Fruit fly (Drosophila melanogaster): ENCODE data around the gene Sid.

Sid gene

DNA sequence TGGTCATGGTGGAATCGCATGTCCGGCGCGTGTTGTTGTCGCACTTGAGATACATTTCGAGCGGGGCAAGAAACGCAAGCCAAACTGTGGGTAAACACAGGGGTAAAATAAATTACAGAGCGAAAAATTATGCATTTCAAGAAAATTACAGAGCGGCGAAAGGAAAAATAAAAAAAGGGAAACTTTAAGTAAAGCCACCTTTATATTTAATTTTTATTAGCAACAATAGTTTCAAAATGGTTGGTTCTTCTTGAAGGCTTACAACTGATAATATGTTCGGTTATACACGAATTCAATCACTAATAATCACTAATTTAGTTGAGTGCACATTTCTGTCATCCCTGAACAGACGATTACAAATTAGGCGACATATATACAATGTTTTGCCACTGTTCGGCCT, 46.9 kb upstream of the Sid start (continued):
- peak; percentile 39 for TF ChIP-seq CG13424 (tag; optimal IDR thresholded peaks at IDR 0.05)
- TF ChIP-seq Hsf (GFP tag; optimal IDR thresholded peaks at IDR 0.05), result peak; percentile 20
- peak; percentile 68 for TF ChIP-seq Med (GFP tag)
- TF ChIP-seq CG10209 (GFP tag; optimal IDR thresholded peaks at IDR 0.05), result peak; percentile 12
- TF ChIP-seq CG17385 (GFP tag; optimal IDR thresholded peaks at IDR 0.05), result peak; percentile 2
- TF ChIP-seq Ptx1 (GFP tag; IDR thresholded peaks at IDR 0.05), result peak; percentile 46
- TF ChIP-seq Sox102F (GFP tag; optimal IDR thresholded peaks at IDR 0.05), result peak; percentile 38
- TF ChIP-seq CG31365 (tag; optimal IDR thresholded peaks at IDR 0.05), result no peak
- no peak; the same call in 1 of the 2 replicates for TF ChIP-seq CG17328 (GFP tag; IDR thresholded peaks at IDR 0.05)
- peak; percentile 50; the same call in 1 of the 2 replicates for TF ChIP-seq CG31441 (GFP tag; IDR thresholded peaks at IDR 0.05)
- TF ChIP-seq CG7786 (GFP tag; optimal IDR thresholded peaks at IDR 0.05), result no peak
- TF ChIP-seq nom (GFP tag; optimal IDR thresholded peaks at IDR 0.05), result no peak
- TF ChIP-seq Dip2 (GFP tag; IDR thresholded peaks at IDR 0.05), result no peak
- TF ChIP-seq Asciz (GFP tag; optimal IDR thresholded peaks at IDR 0.05), result peak; percentile 40
- TF ChIP-seq Elba2 (GFP tag; optimal IDR thresholded peaks at IDR 0.05), result no peak
- TF ChIP-seq YL-1 (GFP tag; optimal IDR thresholded peaks at IDR 0.05), result no peak
- no peak for TF ChIP-seq CG10274 (GFP tag; optimal IDR thresholded peaks at IDR 0.05)
- peak; percentile 37 for TF ChIP-seq CG12391 (tag; optimal IDR thresholded peaks at IDR 0.05)
- TF ChIP-seq CoRest (tag; optimal IDR thresholded peaks at IDR 0.05), result peak; percentile 5
- no peak for TF ChIP-seq oc (tag; optimal IDR thresholded peaks at IDR 0.05)
- no peak for TF ChIP-seq Nf-YA (GFP tag; IDR thresholded peaks at IDR 0.05)
- no peak for TF ChIP-seq Spps (tag; optimal IDR thresholded peaks at IDR 0.05)
- TF ChIP-seq run (tag; optimal IDR thresholded peaks at IDR 0.05), result no peak
- TF ChIP-seq nmo (GFP tag; optimal IDR thresholded peaks at IDR 0.05), result peak; percentile 33
- no peak for TF ChIP-seq CG14710 (tag; optimal IDR thresholded peaks at IDR 0.05)
- TF ChIP-seq tin (GFP tag; optimal IDR thresholded peaks at IDR 0.05), result no peak
- peak; percentile 18 for TF ChIP-seq Xbp1 (GFP tag; optimal IDR thresholded peaks at IDR 0.05)
- TF ChIP-seq CG17359 (tag; optimal IDR thresholded peaks at IDR 0.05), result peak; percentile 36
- TF ChIP-seq Drgx (GFP tag; IDR thresholded peaks at IDR 0.05), result peak; percentile 60
- TF ChIP-seq CG7839 (tag; optimal IDR thresholded peaks at IDR 0.05), result peak; percentile 53
- no peak for TF ChIP-seq sna (GFP tag; IDR thresholded peaks at IDR 0.05; ENCODE audit: partially characterized antibody)
- peak; percentile 33 for TF ChIP-seq CG15269 (tag; optimal IDR thresholded peaks at IDR 0.05)
- TF ChIP-seq Dref (GFP tag; IDR thresholded peaks at IDR 0.05), result no peak
- no peak for TF ChIP-seq CG33213 (GFP tag; optimal IDR thresholded peaks at IDR 0.05)
- no peak for TF ChIP-seq E2f2 (GFP tag; IDR thresholded peaks at IDR 0.05)
- TF ChIP-seq cwo (GFP tag; optimal IDR thresholded peaks at IDR 0.05), result no peak
- no peak for TF ChIP-seq GATAe (GFP tag; conservative IDR thresholded peaks at IDR 0.05)
- peak; percentile 57 for TF ChIP-seq Oli (tag; optimal IDR thresholded peaks at IDR 0.05)
- peak; percentile 62 for TF ChIP-seq CG11504 (tag; optimal IDR thresholded peaks at IDR 0.05)
- no peak for TF ChIP-seq CG5953 (GFP tag; IDR thresholded peaks at IDR 0.05)
- TF ChIP-seq sob (GFP tag; IDR thresholded peaks at IDR 0.05), result no peak; the same call in 1 of the 2 replicates
- no peak for TF ChIP-seq jumu (GFP tag; optimal IDR thresholded peaks at IDR 0.05)
- no peak for TF ChIP-seq Abd-B (GFP tag; optimal IDR thresholded peaks at IDR 0.05)
- no peak for TF ChIP-seq ftz-f1 (GFP tag; optimal IDR thresholded peaks at IDR 0.05)
- TF ChIP-seq CG13624 (GFP tag; optimal IDR thresholded peaks at IDR 0.05), result no peak
- 0 out of 2 replicates have a peak, but pooled peaks have one; percentile 22 for TF ChIP-seq CG6689 (GFP tag; IDR thresholded peaks at IDR 0.05)
- no peak for TF ChIP-seq CG8359 (GFP tag; optimal IDR thresholded peaks at IDR 0.05; ENCODE audit: borderline replicate concordance)
- peak in 1 of 2 experiments; percentile 29 for TF ChIP-seq chif (GFP tag; optimal IDR thresholded peaks at IDR 0.05)
- no peak for TF ChIP-seq CG11085 (GFP tag; IDR thresholded peaks at IDR 0.05)
- TF ChIP-seq CG10979 (tag; optimal IDR thresholded peaks at IDR 0.05), result peak; percentile 22
- peak; percentile 7 for TF ChIP-seq CG4424 (GFP tag; optimal IDR thresholded peaks at IDR 0.05)
